Worm (Caenorhabditis elegans): ENCODE measurements around the gene fbxa-106.

DNA sequence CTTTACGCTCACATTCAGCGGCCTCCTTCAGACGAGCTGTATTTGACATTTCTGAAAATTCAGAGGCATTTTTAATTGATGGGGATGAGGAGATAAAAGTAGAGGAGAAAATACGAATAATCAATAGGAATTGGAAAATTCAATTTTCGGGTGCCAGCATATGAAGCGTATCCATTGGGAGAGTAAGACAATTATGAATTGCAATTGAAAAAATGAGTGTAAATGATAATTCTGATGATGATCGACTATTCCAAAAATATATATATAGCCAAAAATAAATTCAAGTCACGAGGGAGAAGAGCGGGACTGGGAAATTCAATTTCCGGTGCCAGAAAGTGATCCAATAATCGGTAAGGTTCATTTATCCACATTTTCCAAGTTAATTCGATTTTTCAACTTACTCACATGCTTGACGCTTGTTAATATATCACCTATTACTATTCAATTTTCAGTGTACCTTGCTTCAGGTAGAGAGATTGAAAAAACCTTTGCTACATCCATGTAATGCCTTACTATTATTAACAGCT is 18.7 kb downstream of the fbxa-106 start, which contains the start of gene Y59A8B.8:
- TF ChIP-seq lin-15B (tag; optimal IDR thresholded peaks at IDR 0.05), result no peak
- TF ChIP-seq ceh-82 (tag; optimal IDR thresholded peaks at IDR 0.05), result no peak
- TF ChIP-seq ceh-9 (tag; optimal IDR thresholded peaks at IDR 0.05), result no peak
- TF ChIP-seq fos-1 (tag; optimal IDR thresholded peaks at IDR 0.05), result no peak
- TF ChIP-seq nfya-1 (tag; optimal IDR thresholded peaks at IDR 0.05; ENCODE audit: insufficient read depth), result no peak
- TF ChIP-seq zag-1 (tag; optimal IDR thresholded peaks at IDR 0.05), result no peak
- no peak for TF ChIP-seq ama-1 (optimal IDR thresholded peaks at IDR 0.05)
- no peak for TF ChIP-seq ZK546.5 (tag; optimal IDR thresholded peaks at IDR 0.05)
- TF ChIP-seq elt-3 (tag; optimal IDR thresholded peaks at IDR 0.05), result no peak
- no peak for TF ChIP-seq fkh-2 (tag; optimal IDR thresholded peaks at IDR 0.05)
- no peak for TF ChIP-seq aly-2 (tag; optimal IDR thresholded peaks at IDR 0.05)
- TF ChIP-seq mdl-1 (tag; optimal IDR thresholded peaks at IDR 0.05), result no peak
- TF ChIP-seq skn-1 (tag; optimal IDR thresholded peaks at IDR 0.05), result no peak
